Fruit fly (Drosophila melanogaster) S2 (cell line): ENCODE results near the gene CG6766.

ENCODE experiments used
- CG8478 ChIP-seq: fragments of >200 bp; optimal IDR thresholded peaks from 2 replicates; lab custom pipeline; 2018
- CTCF ChIP-seq, 2 experiments: fragments of >200 bp; optimal IDR thresholded peaks; 2 replicates each; lab custom pipeline; 2018

- TF ChIP-seq CTCF (optimal IDR thresholded peaks at IDR 0.05; lab: Kevin White, UChicago) (no peak), CG8478 (lab: Kevin White, UChicago) (no peak)
Measured at dm6 chr2L:12004211-12004979, 36.1 kb downstream of the CG6766 start.
